Worm (Caenorhabditis elegans) whole organism, L4 larva: Measurements from ENCODE around the gene Y54G2A.40.
A peak's percentile ranks its signal among the peaks of the same experiment; 100 is the strongest.

Source experiments
- D1046.2 ChIP-seq: fragments of 200-800 bp; sonication (Bioruptor generic); IDR thresholded peaks from 2 replicates; pipeline ENCODE4 v1.3.6; 2022; ENCODE audit warnings: missing genetic modification characterization, missing compliant biosample characterization
- F44E2.7 ChIP-seq: fragments of 200-800 bp; sonication (Bioruptor generic); IDR thresholded peaks from 2 replicates; pipeline ENCODE4 v2.1.2; 2022; ENCODE audit warnings: missing genetic modification characterization, missing compliant biosample characterization
- R02D3.7 ChIP-seq: fragments of 150-350 bp; sonication (generic microtip); optimal IDR thresholded peaks from 3 replicates; lab custom pipeline; 2014; ENCODE audit warnings: missing biosample characterization, missing genetic modification characterization
- Y105C5A.15 ChIP-seq: fragments of 200-800 bp; sonication (Bioruptor generic); IDR thresholded peaks from 2 replicates; pipeline ENCODE4 v1.3.6; 2022; ENCODE audit warnings: missing genetic modification characterization, missing compliant biosample characterization
- aha-1 ChIP-seq: fragments of 150-350 bp; peaks from one replicate; lab custom pipeline; 2014; ENCODE audit warnings: missing biosample characterization, missing genetic modification characterization
- ama-1 ChIP-seq: fragments of 150-350 bp; optimal IDR thresholded peaks from 2 replicates; lab custom pipeline; 2014; ENCODE audit warnings: inconsistent platforms, mixed read lengths
- arid-1 ChIP-seq: fragments of 200-800 bp; sonication (Bioruptor generic); conservative IDR thresholded peaks from 2 replicates; pipeline ENCODE4 v1.3.6; 2022; ENCODE audit warnings: missing genetic modification reagents, missing genetic modification characterization, missing compliant biosample characterization
- ceh-20 ChIP-seq: fragments of 200-800 bp; sonication (Bioruptor generic); IDR thresholded peaks from 2 replicates; pipeline ENCODE4 v1.3.6; 2022; ENCODE audit warnings: missing genetic modification reagents, missing genetic modification characterization, missing compliant biosample characterization
- ceh-62 ChIP-seq: sonication (generic microtip); optimal IDR thresholded peaks from 2 replicates; lab custom pipeline; 2017; ENCODE audit warnings: missing biosample characterization, missing genetic modification characterization
- ces-1 ChIP-seq: fragments of 150-350 bp; sonication (generic microtip); optimal IDR thresholded peaks from 4 replicates; lab custom pipeline; 2014; ENCODE audit warnings: missing biosample characterization, missing genetic modification reagents, missing genetic modification characterization
- ctbp-1 ChIP-seq: fragments of 200-800 bp; sonication (Bioruptor generic); IDR thresholded peaks from 2 replicates; pipeline ENCODE4 v1.3.6; 2022; ENCODE audit warnings: missing genetic modification reagents, missing genetic modification characterization, missing compliant biosample characterization
- daf-12 ChIP-seq: fragments of 150-350 bp; optimal IDR thresholded peaks from 2 replicates; lab custom pipeline; 2014; ENCODE audit warnings: missing biosample characterization, missing genetic modification reagents, missing genetic modification characterization
- daf-16 ChIP-seq, 3 experiments: sonication (generic microtip); optimal IDR thresholded peaks; 2 replicates each; lab custom pipeline; 2016 to 2017; ENCODE audit warnings: missing genetic modification characterization in 3 of 3, missing genetic modification reagents in 3 of 3, mild to moderate bottlenecking in 2 of 3, missing compliant biosample characterization in 2 of 3, missing biosample characterization in 1 of 3, moderate library complexity in 1 of 3
- dmd-6 ChIP-seq: fragments of 200-800 bp; sonication (Bioruptor generic); IDR thresholded peaks from 2 replicates; pipeline ENCODE4 v1.3.6; 2022; ENCODE audit warnings: missing genetic modification reagents, missing genetic modification characterization, missing compliant biosample characterization
- dmd-9 ChIP-seq: fragments of 200-800 bp; sonication (Bioruptor generic); IDR thresholded peaks from 2 replicates; pipeline ENCODE4 v1.3.6; 2022; ENCODE audit warnings: missing genetic modification reagents, missing genetic modification characterization, missing compliant biosample characterization
- dve-1 ChIP-seq: sonication (generic microtip); optimal IDR thresholded peaks from 2 replicates; lab custom pipeline; 2017; ENCODE audit warnings: antibody characterized with exemption, mild to moderate bottlenecking, missing genetic modification characterization, missing compliant biosample characterization; ENCODE audit not compliant: insufficient read depth
- egl-27 ChIP-seq: sonication (generic microtip); optimal IDR thresholded peaks from 3 replicates; lab custom pipeline; 2017; ENCODE audit warnings: missing biosample characterization, missing genetic modification reagents, missing genetic modification characterization
- fkh-10 ChIP-seq: fragments of 150-350 bp; optimal IDR thresholded peaks from 2 replicates; lab custom pipeline; 2014; ENCODE audit warnings: missing biosample characterization, missing genetic modification reagents, missing genetic modification characterization
- fos-1 ChIP-seq: fragments of 150-350 bp; optimal IDR thresholded peaks from 2 replicates; lab custom pipeline; 2014; ENCODE audit warnings: missing biosample characterization, missing genetic modification characterization
- hlh-11 ChIP-seq: fragments of 200-800 bp; sonication (Bioruptor generic); optimal IDR thresholded peaks from 2 replicates; lab custom pipeline; 2018; ENCODE audit warnings: mild to moderate bottlenecking, missing genetic modification characterization, missing compliant biosample characterization
- hlh-30 ChIP-seq: sonication (generic microtip); optimal IDR thresholded peaks from 2 replicates; lab custom pipeline; 2017; ENCODE audit warnings: antibody characterized with exemption, mild to moderate bottlenecking, missing genetic modification characterization, missing compliant biosample characterization; ENCODE audit not compliant: insufficient read depth
- hmg-1.1 ChIP-seq: fragments of 200-800 bp; sonication (Bioruptor generic); IDR thresholded peaks from 2 replicates; pipeline ENCODE4 v1.3.6; 2022; ENCODE audit warnings: missing genetic modification reagents, missing genetic modification characterization, missing compliant biosample characterization
- jun-1 ChIP-seq: fragments of 150-350 bp; optimal IDR thresholded peaks from 2 replicates; lab custom pipeline; 2014; ENCODE audit warnings: missing biosample characterization, missing genetic modification reagents, missing genetic modification characterization
- lin-15B ChIP-seq: fragments of 150-350 bp; sonication (generic microtip); optimal IDR thresholded peaks from 3 replicates; lab custom pipeline; 2014; ENCODE audit warnings: missing biosample characterization, missing genetic modification characterization
- lin-29 ChIP-seq: fragments of 200-800 bp; sonication (Bioruptor generic); IDR thresholded peaks from 2 replicates; pipeline ENCODE4 v1.3.6; 2022; ENCODE audit warnings: missing genetic modification reagents, missing genetic modification characterization, missing compliant biosample characterization
- lin-38 ChIP-seq: fragments of 200-800 bp; sonication (Bioruptor generic); IDR thresholded peaks from 2 replicates; pipeline ENCODE4 v1.3.6; 2022; ENCODE audit warnings: missing genetic modification reagents, missing genetic modification characterization, missing compliant biosample characterization
- lsy-2 ChIP-seq, 2 experiments: fragments of 150-350 bp in 1 of 2; sonication (generic microtip) in 1 of 2; optimal IDR thresholded peaks; 2 replicates each; lab custom pipeline; 2014 to 2017; ENCODE audit warnings: missing biosample characterization in 2 of 2, missing genetic modification characterization in 2 of 2
- mdl-1 ChIP-seq, 2 experiments: fragments of 150-350 bp in 1 of 2; sonication (generic microtip) in 1 of 2; optimal IDR thresholded peaks; 2 replicates each; lab custom pipeline; 2014 to 2017; ENCODE audit warnings: missing biosample characterization in 2 of 2, missing genetic modification characterization in 2 of 2
- mdt-29 ChIP-seq: fragments of 200-800 bp; sonication (Bioruptor generic); IDR thresholded peaks from 2 replicates; pipeline ENCODE4 v1.3.6; 2022; ENCODE audit warnings: missing genetic modification reagents, missing genetic modification characterization, missing compliant biosample characterization
- mxl-3 ChIP-seq: fragments of 200-800 bp; sonication (Bioruptor generic); optimal IDR thresholded peaks from 2 replicates; lab custom pipeline; 2018; ENCODE audit warnings: mild to moderate bottlenecking, missing genetic modification characterization, missing compliant biosample characterization
- nhr-102 ChIP-seq: sonication (generic microtip); optimal IDR thresholded peaks from 2 replicates; lab custom pipeline; 2016; ENCODE audit warnings: mild to moderate bottlenecking, missing genetic modification characterization, moderate library complexity, missing compliant biosample characterization
- nhr-111 ChIP-seq: fragments of 200-800 bp; sonication (Bioruptor generic); optimal IDR thresholded peaks from 2 replicates; lab custom pipeline; 2018; ENCODE audit warnings: mild to moderate bottlenecking, missing genetic modification characterization, missing compliant biosample characterization
- nhr-237 ChIP-seq: sonication (generic microtip); optimal IDR thresholded peaks from 2 replicates; lab custom pipeline; 2017; ENCODE audit warnings: missing biosample characterization, missing genetic modification characterization
- nhr-28 ChIP-seq: fragments of 150-350 bp; optimal IDR thresholded peaks from 2 replicates; lab custom pipeline; 2014; ENCODE audit warnings: missing biosample characterization, missing genetic modification characterization
- nhr-41 ChIP-seq: fragments of 200-800 bp; sonication (Bioruptor generic); IDR thresholded peaks from 2 replicates; pipeline ENCODE4 v1.3.6; 2022; ENCODE audit warnings: missing genetic modification reagents, missing genetic modification characterization, missing compliant biosample characterization
- nhr-76 ChIP-seq: fragments of 150-350 bp; optimal IDR thresholded peaks from 2 replicates; lab custom pipeline; 2014; ENCODE audit warnings: missing biosample characterization, missing genetic modification characterization
- php-3 ChIP-seq: fragments of 200-800 bp; sonication (Bioruptor generic); IDR thresholded peaks from 2 replicates; pipeline ENCODE4 v1.3.6; 2022; ENCODE audit warnings: missing genetic modification reagents, missing genetic modification characterization, missing compliant biosample characterization
- pqm-1 ChIP-seq: sonication (generic microtip); optimal IDR thresholded peaks from 2 replicates; lab custom pipeline; 2017; ENCODE audit warnings: missing biosample characterization, missing genetic modification characterization
- skn-1 ChIP-seq: fragments of 150-350 bp; optimal IDR thresholded peaks from 2 replicates; lab custom pipeline; 2014; ENCODE audit warnings: missing biosample characterization, missing genetic modification characterization
- unc-130 ChIP-seq: sonication (generic microtip); optimal IDR thresholded peaks from 2 replicates; lab custom pipeline; 2016; ENCODE audit warnings: missing genetic modification reagents, missing genetic modification characterization, missing compliant biosample characterization
- zag-1 ChIP-seq: fragments of 150-350 bp; optimal IDR thresholded peaks from 2 replicates; lab custom pipeline; 2014; ENCODE audit warnings: missing biosample characterization, missing genetic modification characterization
- zip-2 ChIP-seq: fragments of 150-350 bp; optimal IDR thresholded peaks from 2 replicates; lab custom pipeline; 2014; ENCODE audit warnings: missing biosample characterization, missing genetic modification characterization
- ztf-11 ChIP-seq: fragments of 150-350 bp; optimal IDR thresholded peaks from 2 replicates; lab custom pipeline; 2014; ENCODE audit warnings: missing biosample characterization, missing genetic modification characterization

Gene Y54G2A.40

ce11 chrIV:2850586-2850985, 4.3 kb downstream of the Y54G2A.40 start, which contains the start of gene clec-85:
clec-85 (plus strand) TSS chrIV:2850886.
- TF ChIP-seq ceh-20 (GFP tag; lab: Robert Waterston, UW): no peak
- TF ChIP-seq, all 104 proteins: peak for 0

ce11 chrIV:2851625-2852024, 5.3 kb downstream of the Y54G2A.40 start:
- no peak for TF ChIP-seq nhr-41
- peak; percentile 91 for TF ChIP-seq aha-1 (tag; lab: Kevin White, UChicago)
- no peak for TF ChIP-seq mdl-1 (tag; optimal IDR thresholded peaks at IDR 0.05; lab: Kevin White, UChicago)
- TF ChIP-seq nhr-111 (GFP tag; lab: Kevin White, UChicago): no peak
- no peak for TF ChIP-seq mdt-29

DNA sequence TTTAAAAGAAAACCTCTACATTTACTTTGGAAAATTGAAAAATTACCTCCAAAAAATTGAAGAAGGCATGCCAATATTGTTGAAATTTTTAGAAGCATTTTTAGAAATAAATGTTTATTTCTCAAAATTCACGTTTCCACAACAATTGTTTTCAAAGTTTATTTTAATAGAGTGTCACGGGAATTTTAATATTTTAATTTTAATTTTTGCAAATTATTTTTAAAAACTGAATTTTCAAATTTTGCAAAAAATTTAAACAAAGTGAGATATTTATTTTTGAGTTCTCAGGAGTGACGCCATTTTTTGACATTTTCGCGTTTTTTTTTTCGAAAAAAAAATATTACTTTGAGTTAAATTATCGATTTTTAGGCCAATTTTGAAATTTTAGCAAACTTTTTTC, 6.9 kb downstream of the Y54G2A.40 start, which contains the start of gene Y54G2A.49:
Gene Y54G2A.49 (minus strand): TSS at position 101 of the 400 bp plus-strand sequence.
- no peak for TF ChIP-seq ceh-62 (tag; lab: Kevin White, UChicago)
- TF ChIP-seq egl-27 (tag; lab: Kevin White, UChicago): no peak
- no peak for TF ChIP-seq daf-12
- no peak for TF ChIP-seq nhr-28 (tag; lab: Kevin White, UChicago)
- no peak for TF ChIP-seq dmd-9 (GFP tag; lab: Robert Waterston, UW)
- TF ChIP-seq ces-1 (GFP tag; lab: Kevin White, UChicago): no peak
- no peak for TF ChIP-seq R02D3.7
- no peak for TF ChIP-seq lin-29 (GFP tag; lab: Robert Waterston, UW)
- TF ChIP-seq lin-38 (GFP tag; lab: Robert Waterston, UW): no peak

DNA sequence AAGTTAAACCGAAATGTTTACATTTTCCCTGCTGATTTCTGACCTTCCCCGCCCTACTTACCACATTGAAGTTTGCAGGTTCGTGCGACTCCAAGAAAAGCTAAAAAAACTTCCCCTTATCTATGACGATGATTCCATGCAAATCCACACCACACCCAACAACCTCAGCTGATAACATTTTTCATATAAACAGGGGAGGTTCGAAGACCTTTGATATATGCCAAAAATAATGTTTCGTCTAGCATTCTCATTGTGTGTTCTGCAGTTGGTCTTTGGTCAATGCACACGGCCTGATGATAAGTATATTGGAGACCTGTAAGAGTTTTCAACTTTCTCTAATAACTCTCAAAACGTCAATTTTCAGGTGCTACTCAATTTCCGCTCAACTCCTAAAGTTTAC, 7.9 kb downstream of the Y54G2A.40 start:
- TF ChIP-seq zag-1 (tag; lab: Kevin White, UChicago) (no peak), nhr-102 (no peak), mdt-29 (no peak), dve-1 (peak; percentile 27), ztf-11 (no peak), mdl-1 (tag; optimal IDR thresholded peaks at IDR 0.05; lab: Kevin White, UChicago) (no peak), skn-1 (no peak), nhr-28 (tag; lab: Kevin White, UChicago) (peak; percentile 27), dmd-6 (GFP tag; lab: Robert Waterston, UW) (peak; percentile 67), lsy-2 (tag; optimal IDR thresholded peaks at IDR 0.05; lab: Kevin White, UChicago) (no peak), fkh-10 (no peak), fos-1 (tag; lab: Kevin White, UChicago) (no peak), F44E2.7 (no peak), hmg-1.1 (GFP tag; lab: Robert Waterston, UW) (no peak), daf-16 (GFP tag; optimal IDR thresholded peaks at IDR 0.05; lab: Kevin White, UChicago) (no peak), daf-16 (tag; optimal IDR thresholded peaks at IDR 0.05; lab: Kevin White, UChicago) (peak; percentile 80), hlh-11 (tag; lab: Kevin White, UChicago) (peak; percentile 43), pqm-1 (tag; lab: Kevin White, UChicago) (peak; percentile 27), zip-2 (tag; lab: Kevin White, UChicago) (no peak), ctbp-1 (GFP tag; lab: Robert Waterston, UW) (no peak), unc-130 (GFP tag; lab: Kevin White, UChicago) (no peak)
- TF ChIP-seq, all 104 proteins: peak for 6

DNA sequence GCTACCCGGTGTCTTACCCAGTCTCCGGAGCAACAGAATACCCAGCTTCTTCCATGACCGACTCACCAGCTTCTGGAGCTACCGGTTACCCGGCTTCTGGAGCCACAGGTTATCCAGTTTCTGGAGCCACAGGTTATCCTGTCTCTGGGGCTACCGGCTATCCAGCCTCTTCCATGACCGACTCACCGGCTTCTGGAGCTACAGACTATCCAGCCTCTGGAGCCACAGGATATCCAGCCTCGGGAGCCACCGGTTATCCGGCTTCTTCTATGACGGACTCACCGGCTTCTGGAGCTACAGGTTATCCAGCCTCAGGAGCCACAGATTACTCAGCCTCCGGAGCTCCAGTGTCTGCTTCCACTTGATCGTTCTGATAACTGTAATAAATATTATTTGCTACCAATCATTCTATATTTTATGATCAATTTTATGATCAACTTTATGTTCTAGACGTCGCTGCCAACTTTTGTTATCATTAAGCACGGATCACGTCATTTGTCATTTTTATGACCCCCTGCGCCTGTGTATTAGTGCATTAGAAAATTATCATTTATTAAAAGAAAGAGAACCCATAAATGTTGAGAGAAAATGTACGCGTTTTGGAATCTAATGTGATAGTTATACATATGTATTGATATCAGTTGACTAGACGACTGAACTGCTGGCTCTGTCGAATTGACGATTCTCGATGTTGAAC, 8.9 kb downstream of the Y54G2A.40 start:
- TF ChIP-seq daf-16 (GFP tag; optimal IDR thresholded peaks at IDR 0.05; lab: Kevin White, UChicago) (peak in 1 of 2 experiments; percentile 39), daf-16 (tag; optimal IDR thresholded peaks at IDR 0.05; lab: Kevin White, UChicago) (peak; percentile 94), arid-1 (GFP tag; lab: Robert Waterston, UW) (no peak), D1046.2 (no peak), ces-1 (GFP tag; lab: Kevin White, UChicago) (no peak), mxl-3 (GFP tag; lab: Kevin White, UChicago) (no peak), pqm-1 (tag; lab: Kevin White, UChicago) (peak; percentile 85), hlh-30 (tag; lab: Kevin White, UChicago) (peak; percentile 41), php-3 (GFP tag; lab: Robert Waterston, UW) (peak; percentile 100), lin-15B (no peak), Y105C5A.15 (no peak), jun-1 (no peak), lsy-2 (tag; optimal IDR thresholded peaks at IDR 0.05; lab: Kevin White, UChicago) (no peak), nhr-237 (tag; lab: Kevin White, UChicago) (no peak), nhr-76 (tag; lab: Kevin White, UChicago) (no peak), ceh-20 (GFP tag; lab: Robert Waterston, UW) (peak; percentile 84), ama-1 (lab: Kevin White, UChicago) (no peak), dve-1 (peak; percentile 81)
